Fruit fly (Drosophila melanogaster) whole organism, adult: ENCODE results near the gene CG43680.

Source experiments
- CG11617 ChIP-seq: fragments of 200-800 bp; sonication (Bioruptor generic); optimal IDR thresholded peaks from 2 replicates; lab custom pipeline; 2017; ENCODE audit warnings: mild to moderate bottlenecking, missing biosample characterization, missing genetic modification reagents, missing genetic modification characterization
- CG12768 ChIP-seq: fragments of 200-800 bp; sonication (Bioruptor generic); optimal IDR thresholded peaks from 2 replicates; lab custom pipeline; 2017; ENCODE audit warnings: missing biosample characterization, missing genetic modification characterization, mild to moderate bottlenecking, moderate library complexity, missing genetic modification reagents
- CG14711 ChIP-seq: fragments of 200-800 bp; sonication (Bioruptor generic); optimal IDR thresholded peaks from 2 replicates; lab custom pipeline; 2018; ENCODE audit warnings: missing biosample characterization, mild to moderate bottlenecking, missing genetic modification characterization, moderate library complexity
- CG1620 ChIP-seq: fragments of 200-800 bp; sonication (Bioruptor generic); optimal IDR thresholded peaks from 2 replicates; lab custom pipeline; 2016; ENCODE audit warnings: missing biosample characterization, missing genetic modification characterization
- CG33017 ChIP-seq: fragments of 200-800 bp; sonication (Bioruptor generic); optimal IDR thresholded peaks from 2 replicates; lab custom pipeline; 2018; ENCODE audit warnings: missing biosample characterization, mild to moderate bottlenecking, missing genetic modification characterization, moderate library complexity
- CG5204 ChIP-seq: fragments of 200-800 bp; sonication (Bioruptor generic); optimal IDR thresholded peaks from 2 replicates; lab custom pipeline; 2016; ENCODE audit warnings: missing biosample characterization, missing genetic modification characterization
- CG7045 ChIP-seq: fragments of 200-800 bp; sonication (Bioruptor generic); optimal IDR thresholded peaks from 2 replicates; lab custom pipeline; 2017; ENCODE audit warnings: missing biosample characterization, mild to moderate bottlenecking, missing genetic modification characterization
- CG7101 ChIP-seq: fragments of 200-800 bp; sonication (Bioruptor generic); optimal IDR thresholded peaks from 2 replicates; lab custom pipeline; 2018; ENCODE audit warnings: missing biosample characterization, mild to moderate bottlenecking, missing genetic modification characterization, moderate library complexity
- Clk ChIP-seq: fragments of 200-800 bp; sonication (Bioruptor generic); optimal IDR thresholded peaks from 2 replicates; lab custom pipeline; 2017; ENCODE audit warnings: missing biosample characterization, missing genetic modification characterization
- Crg-1 ChIP-seq: fragments of 200-800 bp; sonication (Bioruptor generic); optimal IDR thresholded peaks from 2 replicates; lab custom pipeline; 2016; ENCODE audit warnings: missing biosample characterization, missing genetic modification characterization
- Hr96 ChIP-seq: fragments of 200-800 bp; sonication (Bioruptor generic); optimal IDR thresholded peaks from 2 replicates; lab custom pipeline; 2016; ENCODE audit warnings: missing biosample characterization, missing genetic modification characterization
- Mnt ChIP-seq: fragments of 200-800 bp; sonication (Bioruptor generic); optimal IDR thresholded peaks from 2 replicates; lab custom pipeline; 2016; ENCODE audit warnings: missing biosample characterization, mild to moderate bottlenecking, missing genetic modification characterization
- bab1 ChIP-seq: fragments of 200-800 bp; sonication (Bioruptor generic); optimal IDR thresholded peaks from 3 replicates; lab custom pipeline; 2019; ENCODE audit warnings: missing biosample characterization, mild to moderate bottlenecking, missing genetic modification characterization, moderate library complexity
- cic ChIP-seq: fragments of 200-800 bp; sonication (Bioruptor generic); optimal IDR thresholded peaks from 2 replicates; lab custom pipeline; 2017; ENCODE audit warnings: missing biosample characterization, mild to moderate bottlenecking, missing genetic modification characterization, moderate library complexity
- cnc ChIP-seq, 2 experiments: fragments of >200 bp; optimal IDR thresholded peaks; 2 replicates each; lab custom pipeline; 2017
- kay ChIP-seq: fragments of 200-800 bp; sonication (Bioruptor generic); peaks from one replicate; lab custom pipeline; 2016; ENCODE audit warnings: missing biosample characterization, missing genetic modification characterization, borderline replicate concordance
- ovo ChIP-seq: fragments of 200-800 bp; sonication (Bioruptor generic); optimal IDR thresholded peaks from 2 replicates; lab custom pipeline; 2016; ENCODE audit warnings: missing biosample characterization, missing genetic modification characterization
- pad ChIP-seq: fragments of 200-800 bp; sonication (Bioruptor generic); optimal IDR thresholded peaks from 3 replicates; lab custom pipeline; 2017; ENCODE audit warnings: missing biosample characterization, missing genetic modification characterization, mild to moderate bottlenecking, moderate library complexity, missing genetic modification reagents
- tj ChIP-seq: fragments of 200-800 bp; sonication (Bioruptor generic); optimal IDR thresholded peaks from 3 replicates; lab custom pipeline; 2017; ENCODE audit warnings: missing biosample characterization, mild to moderate bottlenecking, missing genetic modification characterization, moderate library complexity
- toe ChIP-seq: fragments of 200-800 bp; sonication (Bioruptor generic); optimal IDR thresholded peaks from 2 replicates; lab custom pipeline; 2016; ENCODE audit warnings: missing biosample characterization, missing genetic modification characterization

Gene CG43680

DNA sequence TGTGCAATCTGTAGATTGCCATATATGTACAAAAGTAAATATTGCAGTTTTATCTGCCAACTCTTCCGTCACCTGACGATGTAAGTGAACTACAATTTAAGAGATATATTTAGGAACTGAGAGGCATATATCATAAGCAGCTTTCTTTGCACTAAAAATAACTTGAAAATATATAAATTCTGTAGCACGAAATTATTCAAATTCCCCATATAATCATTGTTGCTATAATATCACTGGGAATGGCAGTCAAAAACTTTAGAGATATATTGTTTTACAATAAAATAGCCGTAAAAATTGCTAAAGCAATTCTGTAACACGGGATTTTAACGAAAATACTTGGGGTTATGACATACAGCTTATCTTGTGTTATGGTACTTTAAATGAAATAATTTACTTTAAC lies 1.8 kb downstream of the CG43680 start, which contains the start of gene CG43679:
CG43679 (minus strand) TSS at position 101 of the 400 bp plus-strand sequence.
- no peak for TF ChIP-seq pad
- TF ChIP-seq CG7045 (GFP tag; lab: Kevin White, UChicago): no peak
- TF ChIP-seq CG14711 (tag; lab: Kevin White, UChicago): no peak
- TF ChIP-seq tj (GFP tag; lab: Kevin White, UChicago): no peak
- TF ChIP-seq CG12768 (GFP tag; lab: Kevin White, UChicago): no peak
- no peak for TF ChIP-seq Mnt
- no peak for TF ChIP-seq Clk (GFP tag; lab: Kevin White, UChicago)
- TF ChIP-seq CG11617 (GFP tag; lab: Kevin White, UChicago): no peak
- TF ChIP-seq CG33017 (tag; lab: Kevin White, UChicago): no peak
- no peak for TF ChIP-seq cic (GFP tag; lab: Kevin White, UChicago)
- no peak for TF ChIP-seq CG1620 (GFP tag; lab: Kevin White, UChicago)
- no peak for TF ChIP-seq CG5204 (GFP tag; lab: Kevin White, UChicago)
- no peak for TF ChIP-seq kay (GFP tag; lab: Kevin White, UChicago)
- TF ChIP-seq bab1 (GFP tag; lab: Kevin White, UChicago): no peak
- TF ChIP-seq toe (GFP tag; lab: Kevin White, UChicago): no peak
- no peak for TF ChIP-seq Hr96 (GFP tag; lab: Kevin White, UChicago)
- TF ChIP-seq cnc (optimal IDR thresholded peaks at IDR 0.05; lab: Kevin White, UChicago): no peak
- no peak for TF ChIP-seq Crg-1 (GFP tag; lab: Kevin White, UChicago)
- TF ChIP-seq ovo (GFP tag; lab: Kevin White, UChicago): no peak

DNA sequence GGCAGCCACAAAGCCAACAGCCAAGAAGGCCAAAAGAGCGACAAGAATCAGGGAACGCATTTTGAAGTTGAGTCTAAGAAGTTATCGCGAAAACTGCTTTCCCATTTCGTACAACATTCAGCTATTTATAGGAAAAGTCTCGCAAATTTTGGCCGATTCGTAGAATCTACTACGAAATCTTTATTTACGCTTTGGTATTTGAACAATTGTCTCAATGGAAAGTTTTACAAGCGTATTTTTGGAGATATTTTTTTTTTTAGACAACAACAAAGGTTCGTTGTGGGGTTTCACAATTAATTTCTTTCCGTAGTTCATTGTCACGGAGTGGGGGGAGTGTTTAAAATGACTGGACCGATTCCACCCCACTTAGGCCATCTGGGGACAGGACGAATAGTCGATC lies 2.4 kb downstream of the CG43680 start, which contains the start of gene CG12310:
CG12310 (minus strand) TSS at position 101 of the 400 bp plus-strand sequence.
- TF ChIP-seq CG11617 (GFP tag; lab: Kevin White, UChicago) (no peak), tj (GFP tag; lab: Kevin White, UChicago) (no peak)

DNA sequence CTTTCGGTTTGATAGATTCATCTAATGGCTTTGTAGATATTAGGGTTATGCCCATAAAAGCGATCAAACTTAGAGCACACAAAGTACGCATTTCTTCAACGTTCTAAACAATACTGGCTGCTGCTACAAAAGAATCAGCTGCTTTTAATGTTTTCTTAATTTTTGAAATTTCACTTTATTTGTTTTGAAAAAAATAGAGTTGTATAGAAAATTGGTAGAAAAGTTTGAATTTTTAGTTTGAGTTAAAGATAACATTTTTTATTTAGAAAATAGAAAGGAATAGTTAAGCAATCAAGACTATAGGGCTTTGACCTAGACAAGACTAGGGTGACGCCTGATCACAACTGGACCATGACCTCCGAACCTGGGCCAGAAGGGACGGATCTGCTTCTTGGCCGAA lies 3.0 kb downstream of the CG43680 start, which contains the start of gene CG18581:
CG18581 (minus strand) TSS at position 101 of the 400 bp plus-strand sequence.
- no peak for TF ChIP-seq CG5204 (GFP tag; lab: Kevin White, UChicago)

DNA sequence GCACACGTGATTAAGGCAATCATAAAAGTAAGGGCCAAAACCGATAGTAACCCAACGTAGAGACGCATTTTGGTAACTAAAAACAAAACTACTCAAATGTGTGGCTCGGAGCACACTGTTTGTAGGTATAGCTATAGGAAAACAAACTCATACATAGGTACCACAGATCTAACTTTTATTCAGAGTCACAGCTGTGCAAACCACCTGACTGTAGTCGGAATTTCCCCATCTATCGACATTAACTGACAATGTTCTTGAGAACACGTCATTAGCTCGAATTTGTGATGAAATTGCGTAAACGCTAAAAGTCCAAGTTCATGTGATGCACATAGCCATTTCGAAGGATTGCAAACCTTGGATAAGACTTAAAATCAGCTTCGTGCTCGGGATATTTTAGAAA lies 3.8 kb downstream of the CG43680 start, which contains the start of gene CG43678:
CG43678 (minus strand) TSS at position 101 of the 400 bp plus-strand sequence.
- TF ChIP-seq pad: no peak
- no peak for TF ChIP-seq CG1620 (GFP tag; lab: Kevin White, UChicago)
- no peak for TF ChIP-seq bab1 (GFP tag; lab: Kevin White, UChicago)
- TF ChIP-seq CG14711 (tag; lab: Kevin White, UChicago): no peak
- no peak for TF ChIP-seq Crg-1 (GFP tag; lab: Kevin White, UChicago)
- no peak for TF ChIP-seq CG11617 (GFP tag; lab: Kevin White, UChicago)
- no peak for TF ChIP-seq Mnt
- no peak for TF ChIP-seq ovo (GFP tag; lab: Kevin White, UChicago)

DNA sequence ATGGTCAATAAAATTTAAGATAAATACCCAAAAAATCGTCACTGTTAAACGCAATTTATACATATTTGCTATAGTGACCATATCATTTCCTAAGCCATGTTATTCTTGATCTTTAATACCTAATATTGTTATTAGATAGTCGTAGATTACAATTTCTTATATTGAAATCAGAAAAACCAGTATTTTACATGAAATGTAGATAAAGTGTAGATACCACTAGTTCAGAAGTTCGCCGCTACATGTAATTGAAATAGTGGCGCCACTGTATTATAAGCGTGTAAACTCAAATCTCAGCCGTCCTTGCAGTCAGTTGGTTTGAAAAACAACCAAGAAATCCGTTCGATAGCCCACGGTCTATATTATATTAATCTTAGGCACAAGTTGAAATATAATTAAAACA lies 5.1 kb downstream of the CG43680 start:
- TF ChIP-seq CG1620 (GFP tag; lab: Kevin White, UChicago): no peak
- TF ChIP-seq Clk (GFP tag; lab: Kevin White, UChicago): no peak
- no peak for TF ChIP-seq cic (GFP tag; lab: Kevin White, UChicago)
- TF ChIP-seq CG7045 (GFP tag; lab: Kevin White, UChicago): no peak

DNA sequence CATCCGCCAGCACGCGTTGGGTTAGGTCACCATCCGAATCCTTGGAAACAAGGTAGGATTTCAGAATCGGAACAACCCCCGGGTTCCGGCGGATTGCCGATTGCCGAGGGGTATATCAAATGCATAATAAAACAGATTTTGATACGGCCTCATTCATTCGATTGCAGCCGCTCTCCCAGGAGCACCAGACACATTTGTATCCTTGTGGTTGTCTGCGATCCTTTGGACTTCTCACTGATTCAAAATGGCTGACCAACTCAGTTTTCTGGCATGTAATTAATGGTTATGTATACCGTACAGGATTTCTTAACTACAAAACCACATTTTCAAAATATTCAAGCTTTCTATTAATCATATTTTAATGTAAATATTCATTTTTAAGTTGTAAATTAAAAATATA lies 5.5 kb downstream of the CG43680 start:
- TF ChIP-seq cic (GFP tag; lab: Kevin White, UChicago): no peak
- TF ChIP-seq Clk (GFP tag; lab: Kevin White, UChicago): no peak
- no peak for TF ChIP-seq Crg-1 (GFP tag; lab: Kevin White, UChicago)
- TF ChIP-seq CG7045 (GFP tag; lab: Kevin White, UChicago): no peak
- TF ChIP-seq Mnt: no peak
- no peak for TF ChIP-seq pad
- no peak for TF ChIP-seq toe (GFP tag; lab: Kevin White, UChicago)
- no peak for TF ChIP-seq ovo (GFP tag; lab: Kevin White, UChicago)
- no peak for TF ChIP-seq CG1620 (GFP tag; lab: Kevin White, UChicago)
- no peak for TF ChIP-seq Hr96 (GFP tag; lab: Kevin White, UChicago)
- TF ChIP-seq CG7101: no peak
- no peak for TF ChIP-seq cnc (optimal IDR thresholded peaks at IDR 0.05; lab: Kevin White, UChicago)
- no peak for TF ChIP-seq CG14711 (tag; lab: Kevin White, UChicago)
- no peak for TF ChIP-seq CG12768 (GFP tag; lab: Kevin White, UChicago)
- no peak for TF ChIP-seq tj (GFP tag; lab: Kevin White, UChicago)
- no peak for TF ChIP-seq CG33017 (tag; lab: Kevin White, UChicago)
- no peak for TF ChIP-seq CG11617 (GFP tag; lab: Kevin White, UChicago)
- no peak for TF ChIP-seq CG5204 (GFP tag; lab: Kevin White, UChicago)
- no peak for TF ChIP-seq bab1 (GFP tag; lab: Kevin White, UChicago)

DNA sequence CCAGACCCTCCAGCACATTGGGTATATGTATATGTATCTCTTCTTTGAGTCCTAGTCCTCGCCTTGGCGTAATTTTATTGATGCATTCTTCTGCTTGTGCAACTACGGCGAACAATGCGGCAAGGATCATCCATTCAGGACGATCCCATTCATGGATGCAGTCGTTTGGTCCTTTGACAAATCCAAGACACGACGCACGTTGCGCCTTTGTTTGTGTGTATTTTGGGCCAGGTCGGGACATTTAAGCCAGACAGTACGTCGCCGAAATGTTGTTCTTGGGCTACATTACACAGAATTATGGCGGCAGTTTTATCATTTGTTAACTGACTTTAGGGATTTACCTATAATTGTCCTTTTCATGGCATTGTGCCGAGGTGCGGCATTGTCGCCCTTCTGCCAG lies 8.0 kb downstream of the CG43680 start:
- no peak for TF ChIP-seq Mnt
- TF ChIP-seq CG7045 (GFP tag; lab: Kevin White, UChicago): no peak
- no peak for TF ChIP-seq CG5204 (GFP tag; lab: Kevin White, UChicago)
- no peak for TF ChIP-seq CG1620 (GFP tag; lab: Kevin White, UChicago)
- no peak for TF ChIP-seq Hr96 (GFP tag; lab: Kevin White, UChicago)
- TF ChIP-seq ovo (GFP tag; lab: Kevin White, UChicago): no peak
- no peak for TF ChIP-seq CG11617 (GFP tag; lab: Kevin White, UChicago)
- TF ChIP-seq CG33017 (tag; lab: Kevin White, UChicago): no peak
- TF ChIP-seq CG14711 (tag; lab: Kevin White, UChicago): no peak
- no peak for TF ChIP-seq Crg-1 (GFP tag; lab: Kevin White, UChicago)
- TF ChIP-seq kay (GFP tag; lab: Kevin White, UChicago): no peak
- no peak for TF ChIP-seq cnc (optimal IDR thresholded peaks at IDR 0.05; lab: Kevin White, UChicago)
- TF ChIP-seq tj (GFP tag; lab: Kevin White, UChicago): no peak
- TF ChIP-seq pad: no peak
- no peak for TF ChIP-seq cic (GFP tag; lab: Kevin White, UChicago)
